Fruit fly (Drosophila melanogaster): Measurements from ENCODE around the gene CG13392.

- TF ChIP-seq CTCF (optimal IDR thresholded peaks at IDR 0.05) (no peak), CG8478 (optimal IDR thresholded peaks at IDR 0.05) (no peak)
These were observed 18.3 kb downstream of the CG13392 start, which contains the start of the genes RpS13 and CSN8 for dm6 chr2L:8364006-8364956.

Data from S2 (cell line).